Worm (Caenorhabditis elegans) whole organism, L1 larva: Measurements from ENCODE around the gene sma-1.

Experiments used
- C04F5.9 ChIP-seq: sonication (generic microtip); optimal IDR thresholded peaks from 2 replicates; lab custom pipeline; 2016; ENCODE audit warnings: missing genetic modification characterization, missing compliant biosample characterization
- Y116A8C.19 ChIP-seq: sonication (generic microtip); optimal IDR thresholded peaks from 2 replicates; lab custom pipeline; 2016; ENCODE audit warnings: missing compliant biosample characterization, missing genetic modification characterization, borderline replicate concordance
- alr-1 ChIP-seq: fragments of 200-800 bp; sonication (Bioruptor generic); optimal IDR thresholded peaks from 2 replicates; lab custom pipeline; 2018; ENCODE audit warnings: borderline replicate concordance, mild to moderate bottlenecking, missing genetic modification characterization, missing compliant biosample characterization
- egl-13 ChIP-seq: sonication (generic microtip); optimal IDR thresholded peaks from 2 replicates; lab custom pipeline; 2016; ENCODE audit warnings: missing genotype, missing genetic modification reagents, missing genetic modification characterization, missing compliant biosample characterization
- fos-1 ChIP-seq: fragments of 150-350 bp; optimal IDR thresholded peaks from 2 replicates; lab custom pipeline; 2014; ENCODE audit warnings: missing biosample characterization, missing genetic modification characterization
- nhr-90 ChIP-seq: sonication (generic microtip); optimal IDR thresholded peaks from 2 replicates; lab custom pipeline; 2016; ENCODE audit warnings: mild to moderate bottlenecking, missing genetic modification characterization, missing compliant biosample characterization; ENCODE audit not compliant: poor library complexity
- zip-4 ChIP-seq: fragments of 200-800 bp; sonication (Bioruptor generic); optimal IDR thresholded peaks from 2 replicates; lab custom pipeline; 2018; ENCODE audit warnings: mild to moderate bottlenecking, missing genetic modification characterization, moderate library complexity, missing compliant biosample characterization
- ztf-11 ChIP-seq, 2 experiments: sonication (generic microtip); optimal IDR thresholded peaks; 2 replicates each; lab custom pipeline; 2016 to 2017; ENCODE audit warnings: missing genetic modification characterization in 2 of 2, missing biosample characterization in 1 of 2, missing compliant biosample characterization in 1 of 2

- TF ChIP-seq C04F5.9 (no peak), fos-1 (tag; lab: Kevin White, UChicago) (no peak), alr-1 (tag; lab: Kevin White, UChicago) (no peak), Y116A8C.19 (tag; lab: Kevin White, UChicago) (no peak), zip-4 (GFP tag; lab: Kevin White, UChicago) (no peak), nhr-90 (no peak), egl-13 (no peak), ztf-11 (tag; optimal IDR thresholded peaks at IDR 0.05; lab: Kevin White, UChicago) (no peak)
Measured at ce11 chrV:11862817-11863216, 36.4 kb upstream of the sma-1 start, which contains the start of gene R13H4.6.
